Fruit fly (Drosophila melanogaster): Measurements from ENCODE around the gene RpL36A.
A peak's percentile ranks its signal among the peaks of the same experiment; 100 is the strongest.

RpL36A gene

dm6 chr2L:8088025-8088789, 45.5 kb upstream of the RpL36A start (continued):
- TF ChIP-seq Trl (optimal IDR thresholded peaks at IDR 0.05) (peak; percentile 65 to 86), Trl (GFP tag; optimal IDR thresholded peaks at IDR 0.05) (no peak), Asciz (GFP tag; optimal IDR thresholded peaks at IDR 0.05) (no peak), CG6791 (GFP tag; IDR thresholded peaks at IDR 0.05; ENCODE audit: partially characterized antibody) (no peak), Hand (GFP tag; optimal IDR thresholded peaks at IDR 0.05) (peak; percentile 41), CG6854 (GFP tag; optimal IDR thresholded peaks at IDR 0.05) (peak; percentile 27), CG34422 (GFP tag; IDR thresholded peaks at IDR 0.05) (0 out of 3 replicates have a peak, but pooled peaks have one; percentile 19), amos (GFP tag; IDR thresholded peaks at IDR 0.05; ENCODE audit: partially characterized antibody) (peak; percentile 23; the same call in 1 of the 2 replicates), bowl (GFP tag; IDR thresholded peaks at IDR 0.05) (no peak), Awh (GFP tag; IDR thresholded peaks at IDR 0.05) (no peak), z (GFP tag; IDR thresholded peaks at IDR 0.05) (0 out of 3 replicates have a peak, but pooled peaks have one; percentile 26), jumu (GFP tag; optimal IDR thresholded peaks at IDR 0.05) (no peak), CG1233 (GFP tag; optimal IDR thresholded peaks at IDR 0.05) (no peak), da (GFP tag; optimal IDR thresholded peaks at IDR 0.05) (no peak), sug (tag; optimal IDR thresholded peaks at IDR 0.05) (peak; percentile 19), Jarid2 (GFP tag; optimal IDR thresholded peaks at IDR 0.05) (peak; percentile 72), lilli (GFP tag; optimal IDR thresholded peaks at IDR 0.05) (peak; percentile 28), Dbx (GFP tag; IDR thresholded peaks at IDR 0.05) (peak; percentile 26; the same call in 1 of the 3 replicates), maf-S (GFP tag; optimal IDR thresholded peaks at IDR 0.05) (no peak), stwl (tag; optimal IDR thresholded peaks at IDR 0.05) (no peak), sens (GFP tag) (peak; percentile 22), Sin3A (optimal IDR thresholded peaks at IDR 0.05) (no peak), CG16779 (GFP tag; IDR thresholded peaks at IDR 0.05) (no peak), gce (GFP tag; IDR thresholded peaks at IDR 0.05) (no peak), Spps (tag; optimal IDR thresholded peaks at IDR 0.05) (no peak), hbn (GFP tag; IDR thresholded peaks at IDR 0.05; ENCODE audit: partially characterized antibody) (no peak), CG11504 (tag; optimal IDR thresholded peaks at IDR 0.05) (peak; percentile 16), tio (GFP tag; optimal IDR thresholded peaks at IDR 0.05) (no peak), wdn (GFP tag; IDR thresholded peaks at IDR 0.05) (no peak), HLH4C (GFP tag; IDR thresholded peaks at IDR 0.05; ENCODE audit: partially characterized antibody) (no peak), zfh2 (GFP tag; optimal IDR thresholded peaks at IDR 0.05) (peak; percentile 6), Deaf1 (tag; optimal IDR thresholded peaks at IDR 0.05) (peak; percentile 23), Max (GFP tag; optimal IDR thresholded peaks at IDR 0.05) (no peak), CG3281 (GFP tag; optimal IDR thresholded peaks at IDR 0.05) (peak; percentile 26), grn (GFP tag; optimal IDR thresholded peaks at IDR 0.05) (peak; percentile 42), vvl (GFP tag; IDR thresholded peaks at IDR 0.05) (peak; percentile 9; the same call in 1 of the 2 replicates), caup (GFP tag; optimal IDR thresholded peaks at IDR 0.05; ENCODE audit: severe bottlenecking) (no peak), CG17328 (GFP tag; IDR thresholded peaks at IDR 0.05) (no peak), tll (GFP tag; optimal IDR thresholded peaks at IDR 0.05) (peak in 1 of 2 experiments; percentile 21), CG17568 (GFP tag; optimal IDR thresholded peaks at IDR 0.05) (no peak), toy (GFP tag; IDR thresholded peaks at IDR 0.05) (no peak), MBD-R2 (GFP tag; IDR thresholded peaks at IDR 0.05) (no peak), Rx (GFP tag; IDR thresholded peaks at IDR 0.05) (no peak), Pdp1 (GFP tag; optimal IDR thresholded peaks at IDR 0.05) (peak in 1 of 2 experiments; percentile 88), Doc3 (GFP tag; IDR thresholded peaks at IDR 0.05; ENCODE audit: partially characterized antibody) (no peak), CG9932 (GFP tag; IDR thresholded peaks at IDR 0.05) (peak; percentile 27; the same call in 1 of the 2 replicates), CG18764 (GFP tag; optimal IDR thresholded peaks at IDR 0.05) (no peak), Scr (GFP tag; IDR thresholded peaks at IDR 0.05; ENCODE audit: partially characterized antibody) (peak; percentile 45; the same call in 1 of the 2 replicates), CG13894 (tag; optimal IDR thresholded peaks at IDR 0.05) (no peak)
